Worm (Caenorhabditis elegans) whole organism, L4 larva: ENCODE results near the gene C09B8.4.

ENCODE experiments used
- ceh-28 ChIP-seq: fragments of 150-350 bp; optimal IDR thresholded peaks from 2 replicates; lab custom pipeline; 2014; ENCODE audit warnings: missing biosample characterization, missing genetic modification reagents, missing genetic modification characterization
- dmd-9 ChIP-seq: fragments of 200-800 bp; sonication (Bioruptor generic); IDR thresholded peaks from 2 replicates; pipeline ENCODE4 v1.3.6; 2022; ENCODE audit warnings: missing genetic modification reagents, missing genetic modification characterization, missing compliant biosample characterization
- lir-3 ChIP-seq: sonication (generic microtip); optimal IDR thresholded peaks from 2 replicates; lab custom pipeline; 2016; ENCODE audit warnings: mild to moderate bottlenecking, missing genetic modification characterization, missing compliant biosample characterization
- nhr-28 ChIP-seq: fragments of 150-350 bp; optimal IDR thresholded peaks from 2 replicates; lab custom pipeline; 2014; ENCODE audit warnings: missing biosample characterization, missing genetic modification characterization
- nhr-77 ChIP-seq: fragments of 150-350 bp; optimal IDR thresholded peaks from 2 replicates; lab custom pipeline; 2014; ENCODE audit warnings: missing biosample characterization, missing genetic modification characterization
- snpc-4 ChIP-seq: fragments of 150-350 bp; optimal IDR thresholded peaks from 2 replicates; lab custom pipeline; 2014; ENCODE audit warnings: missing biosample characterization, missing genetic modification characterization

- TF ChIP-seq dmd-9 (GFP tag; lab: Robert Waterston, UW) (no peak), nhr-77 (no peak), snpc-4 (tag; lab: Kevin White, UChicago) (no peak), lir-3 (tag; lab: Kevin White, UChicago) (no peak), nhr-28 (tag; lab: Kevin White, UChicago) (no peak), ceh-28 (tag; lab: Kevin White, UChicago) (no peak)
Measured at ce11 chrX:6064385-6064784, 44.6 kb upstream of the C09B8.4 start.
